Fruit fly (Drosophila melanogaster) whole organism, embryonic: Measurements from ENCODE around the gene CG7483.
A peak's percentile ranks its signal among the peaks of the same experiment; 100 is the strongest.

Experiments used
- Atf3 ChIP-seq: fragments of 200-800 bp; sonication (Bioruptor generic); optimal IDR thresholded peaks from 3 replicates; lab custom pipeline; 2016; ENCODE audit warnings: missing biosample characterization, missing genetic modification characterization
- B-H2 ChIP-seq: fragments of 200-800 bp; sonication (Bioruptor generic); optimal IDR thresholded peaks from 2 replicates; lab custom pipeline; 2018; ENCODE audit warnings: missing biosample characterization, mild to moderate bottlenecking, missing genetic modification characterization
- CG10543 ChIP-seq: fragments of 200-800 bp; sonication (Bioruptor generic); optimal IDR thresholded peaks from 3 replicates; lab custom pipeline; 2017; ENCODE audit warnings: missing biosample characterization, mild to moderate bottlenecking, missing genetic modification characterization, moderate library complexity
- CG11560 ChIP-seq: fragments of 200-800 bp; sonication (Bioruptor generic); IDR thresholded peaks from 3 replicates; pipeline ENCODE4 v1.3.6; 2022; ENCODE audit warnings: missing biosample characterization, missing genetic modification characterization
- CG11723 ChIP-seq: fragments of 200-800 bp; sonication (Bioruptor generic); optimal IDR thresholded peaks from 2 replicates; lab custom pipeline; 2017; ENCODE audit warnings: missing biosample characterization, mild to moderate bottlenecking, missing genetic modification characterization
- CG12071 ChIP-seq: fragments of 200-800 bp; sonication (Bioruptor generic); optimal IDR thresholded peaks from 3 replicates; lab custom pipeline; 2018; ENCODE audit warnings: missing biosample characterization, mild to moderate bottlenecking, missing genetic modification characterization
- CG12299 ChIP-seq: fragments of 200-800 bp; sonication (Bioruptor generic); optimal IDR thresholded peaks from 2 replicates; lab custom pipeline; 2018; ENCODE audit warnings: missing biosample characterization, mild to moderate bottlenecking, missing genetic modification characterization
- CG12769 ChIP-seq: fragments of 200-800 bp; sonication (Bioruptor generic); optimal IDR thresholded peaks from 2 replicates; lab custom pipeline; 2019; ENCODE audit warnings: missing biosample characterization, mild to moderate bottlenecking, missing genetic modification characterization, moderate library complexity
- CG13894 ChIP-seq: fragments of 200-800 bp; sonication (Bioruptor generic); optimal IDR thresholded peaks from 3 replicates; lab custom pipeline; 2018; ENCODE audit warnings: missing biosample characterization, mild to moderate bottlenecking, missing genetic modification characterization, moderate library complexity
- CG14441 ChIP-seq: fragments of 200-800 bp; sonication (Bioruptor generic); IDR thresholded peaks from 2 replicates; pipeline ENCODE4 v1.3.6; 2022; ENCODE audit warnings: missing biosample characterization, missing genetic modification characterization
- CG15696 ChIP-seq: fragments of 200-800 bp; sonication (Bioruptor generic); optimal IDR thresholded peaks from 2 replicates; lab custom pipeline; 2019; ENCODE audit warnings: missing biosample characterization, mild to moderate bottlenecking, missing genetic modification characterization, moderate library complexity
- CG30431 ChIP-seq: fragments of 200-800 bp; sonication (Bioruptor generic); optimal IDR thresholded peaks from 2 replicates; lab custom pipeline; 2017; ENCODE audit warnings: missing biosample characterization, missing genetic modification characterization
- CG34422 ChIP-seq: fragments of 200-800 bp; sonication (Bioruptor generic); IDR thresholded peaks from 3 replicates; pipeline ENCODE4 v1.3.6; 2022; ENCODE audit warnings: missing biosample characterization, missing genetic modification characterization
- CG4282 ChIP-seq: fragments of 200-800 bp; sonication (Bioruptor generic); optimal IDR thresholded peaks from 2 replicates; lab custom pipeline; 2016; ENCODE audit warnings: missing biosample characterization, missing genetic modification characterization
- CG4360 ChIP-seq: fragments of 200-800 bp; sonication (Bioruptor generic); IDR thresholded peaks from 2 replicates; pipeline ENCODE4 v1.3.6; 2022; ENCODE audit warnings: missing biosample characterization, missing genetic modification characterization
- CG6813 ChIP-seq: fragments of 200-800 bp; sonication (Bioruptor generic); optimal IDR thresholded peaks from 2 replicates; lab custom pipeline; 2017; ENCODE audit warnings: missing biosample characterization, missing genetic modification characterization, mild to moderate bottlenecking, moderate library complexity, missing genetic modification reagents
- CkIIα-i1 ChIP-seq: fragments of 200-800 bp; sonication (Bioruptor generic); IDR thresholded peaks from 2 replicates; pipeline ENCODE4 v1.3.6; 2022; ENCODE audit warnings: missing biosample characterization, missing genetic modification characterization
- Deaf1 ChIP-seq: fragments of 200-800 bp; optimal IDR thresholded peaks from 3 replicates; lab custom pipeline; 2019; ENCODE audit warnings: missing biosample characterization, mild to moderate bottlenecking, missing genetic modification characterization, moderate library complexity
- Dek ChIP-seq: fragments of 200-800 bp; sonication (Bioruptor generic); optimal IDR thresholded peaks from 3 replicates; lab custom pipeline; 2019; ENCODE audit warnings: missing biosample characterization, mild to moderate bottlenecking, missing genetic modification characterization, moderate library complexity
- E2f2 ChIP-seq: fragments of 200-800 bp; sonication (Bioruptor generic); IDR thresholded peaks from 2 replicates; pipeline ENCODE4 v1.3.6; 2022; ENCODE audit warnings: missing biosample characterization, missing genetic modification characterization
- Elba2 ChIP-seq: fragments of 200-800 bp; sonication (Bioruptor generic); optimal IDR thresholded peaks from 3 replicates; lab custom pipeline; 2016; ENCODE audit warnings: missing biosample characterization, missing genetic modification characterization
- Fer1 ChIP-seq: fragments of 200-800 bp; sonication (Bioruptor generic); optimal IDR thresholded peaks from 2 replicates; lab custom pipeline; 2017; ENCODE audit warnings: missing biosample characterization, mild to moderate bottlenecking, missing genetic modification characterization
- MTF-1 ChIP-seq: fragments of 200-800 bp; sonication (Bioruptor generic); optimal IDR thresholded peaks from 2 replicates; lab custom pipeline; 2018; ENCODE audit warnings: missing biosample characterization, mild to moderate bottlenecking, missing genetic modification characterization, borderline replicate concordance
- Max ChIP-seq: fragments of 200-800 bp; sonication (Bioruptor generic); optimal IDR thresholded peaks from 2 replicates; lab custom pipeline; 2016; ENCODE audit warnings: missing biosample characterization, mild to moderate bottlenecking, missing genetic modification characterization
- NfI ChIP-seq: fragments of 200-800 bp; sonication (Bioruptor generic); optimal IDR thresholded peaks from 3 replicates; lab custom pipeline; 2018; ENCODE audit warnings: missing biosample characterization, mild to moderate bottlenecking, missing genetic modification characterization, moderate library complexity
- Pdp1 ChIP-seq, 2 experiments: fragments of 200-800 bp; sonication (Bioruptor generic); optimal IDR thresholded peaks; 3 replicates each; lab custom pipeline; 2016; ENCODE audit warnings: missing biosample characterization in 2 of 2, missing genetic modification characterization in 2 of 2, mild to moderate bottlenecking in 1 of 2, moderate library complexity in 1 of 2
- Rx ChIP-seq: fragments of 200-800 bp; sonication (Bioruptor generic); IDR thresholded peaks from 2 replicates; pipeline ENCODE4 v1.3.6; 2022; ENCODE audit warnings: missing biosample characterization, missing genetic modification characterization
- Stat92E ChIP-seq, 3 experiments: fragments of >200 bp in 2 of 3; fragments of 200-800 bp in 1 of 3; sonication (Bioruptor generic) in 1 of 3; optimal IDR thresholded peaks; 2 replicates each; lab custom pipeline; 2017 to 2019; ENCODE audit warnings: missing biosample characterization in 3 of 3, missing genetic modification characterization in 3 of 3, mild to moderate bottlenecking in 1 of 3, moderate library complexity in 1 of 3
- bigmax ChIP-seq: fragments of 200-800 bp; sonication (Bioruptor generic); optimal IDR thresholded peaks from 2 replicates; lab custom pipeline; 2018; ENCODE audit warnings: missing biosample characterization, mild to moderate bottlenecking, missing genetic modification characterization
- chif ChIP-seq, 2 experiments: fragments of 200-800 bp; sonication (Bioruptor generic); optimal IDR thresholded peaks; 3 replicates each; lab custom pipeline; 2016; ENCODE audit warnings: missing biosample characterization in 2 of 2, missing genetic modification characterization in 2 of 2
- chinmo ChIP-seq: fragments of 200-800 bp; sonication (Bioruptor generic); IDR thresholded peaks from 4 replicates; pipeline ENCODE4 v1.3.6; 2022; ENCODE audit warnings: missing biosample characterization, missing genetic modification characterization; ENCODE audit not compliant: partially characterized antibody
- crc ChIP-seq: fragments of 200-800 bp; sonication (Bioruptor generic); optimal IDR thresholded peaks from 2 replicates; lab custom pipeline; 2016; ENCODE audit warnings: missing biosample characterization, missing genetic modification characterization
- crp ChIP-seq, 2 experiments: fragments of 200-800 bp; sonication (Bioruptor generic); optimal IDR thresholded peaks; 2 replicates in 1 of 2; 3 replicates in 1 of 2; lab custom pipeline; 2017; ENCODE audit warnings: missing biosample characterization in 2 of 2, missing genetic modification characterization in 2 of 2, mild to moderate bottlenecking in 1 of 2, moderate library complexity in 1 of 2
- da ChIP-seq: fragments of 200-800 bp; sonication (Bioruptor generic); optimal IDR thresholded peaks from 2 replicates; lab custom pipeline; 2016; ENCODE audit warnings: missing biosample characterization, missing genetic modification characterization
- fd64A ChIP-seq: fragments of 200-800 bp; sonication (Bioruptor generic); optimal IDR thresholded peaks from 3 replicates; lab custom pipeline; 2018; ENCODE audit warnings: missing biosample characterization, mild to moderate bottlenecking, missing genetic modification characterization
- gcm ChIP-seq: fragments of 200-800 bp; sonication (Bioruptor generic); optimal IDR thresholded peaks from 2 replicates; lab custom pipeline; 2019; ENCODE audit warnings: missing biosample characterization, mild to moderate bottlenecking, missing genetic modification characterization, moderate library complexity
- gt ChIP-seq: fragments of 200-800 bp; sonication (Bioruptor generic); IDR thresholded peaks from 2 replicates; pipeline ENCODE4 v1.3.6; 2022; ENCODE audit warnings: missing biosample characterization, missing genetic modification characterization
- ind ChIP-seq: fragments of 200-800 bp; sonication (Bioruptor generic); optimal IDR thresholded peaks from 3 replicates; lab custom pipeline; 2016; ENCODE audit warnings: missing biosample characterization, missing genetic modification characterization
- kah ChIP-seq: fragments of 200-800 bp; sonication (Bioruptor generic); optimal IDR thresholded peaks from 2 replicates; lab custom pipeline; 2018; ENCODE audit warnings: missing biosample characterization, mild to moderate bottlenecking, missing genetic modification characterization
- kay ChIP-seq: fragments of 200-800 bp; sonication (Bioruptor generic); optimal IDR thresholded peaks from 2 replicates; lab custom pipeline; 2016; ENCODE audit warnings: missing biosample characterization, missing genetic modification characterization
- lab ChIP-seq: fragments of 200-800 bp; sonication (Bioruptor generic); optimal IDR thresholded peaks from 3 replicates; lab custom pipeline; 2017; ENCODE audit warnings: missing biosample characterization, missing genetic modification characterization, mild to moderate bottlenecking, moderate library complexity, missing genetic modification reagents
- mirr ChIP-seq: fragments of 200-800 bp; sonication (Bioruptor generic); optimal IDR thresholded peaks from 3 replicates; lab custom pipeline; 2018; ENCODE audit warnings: missing biosample characterization, mild to moderate bottlenecking, missing genetic modification characterization
- oc ChIP-seq: fragments of 200-800 bp; sonication (Bioruptor generic); optimal IDR thresholded peaks from 2 replicates; lab custom pipeline; 2018; ENCODE audit warnings: missing biosample characterization, mild to moderate bottlenecking, missing genetic modification characterization, moderate library complexity
- scrt ChIP-seq: fragments of 200-800 bp; sonication (Bioruptor generic); optimal IDR thresholded peaks from 2 replicates; lab custom pipeline; 2018; ENCODE audit warnings: missing biosample characterization, mild to moderate bottlenecking, missing genetic modification characterization, moderate library complexity
- sens ChIP-seq: fragments of 200-800 bp; sonication (Bioruptor generic); peaks from one replicate; lab custom pipeline; 2016; ENCODE audit warnings: missing biosample characterization, missing genetic modification characterization
- sr ChIP-seq: fragments of 200-800 bp; sonication (Bioruptor generic); IDR thresholded peaks from 3 replicates; pipeline ENCODE4 v1.3.6; 2022; ENCODE audit warnings: missing biosample characterization, missing genetic modification characterization
- twi ChIP-seq: fragments of 200-800 bp; optimal IDR thresholded peaks from 2 replicates; lab custom pipeline; 2019; ENCODE audit warnings: missing biosample characterization, mild to moderate bottlenecking, missing genetic modification characterization, moderate library complexity
- yki ChIP-seq: fragments of >200 bp; optimal IDR thresholded peaks from 3 replicates; lab custom pipeline; 2018
- zfh2 ChIP-seq: fragments of 200-800 bp; sonication (Bioruptor generic); optimal IDR thresholded peaks from 2 replicates; lab custom pipeline; 2016; ENCODE audit warnings: missing biosample characterization, missing genetic modification characterization

Gene CG7483

DNA sequence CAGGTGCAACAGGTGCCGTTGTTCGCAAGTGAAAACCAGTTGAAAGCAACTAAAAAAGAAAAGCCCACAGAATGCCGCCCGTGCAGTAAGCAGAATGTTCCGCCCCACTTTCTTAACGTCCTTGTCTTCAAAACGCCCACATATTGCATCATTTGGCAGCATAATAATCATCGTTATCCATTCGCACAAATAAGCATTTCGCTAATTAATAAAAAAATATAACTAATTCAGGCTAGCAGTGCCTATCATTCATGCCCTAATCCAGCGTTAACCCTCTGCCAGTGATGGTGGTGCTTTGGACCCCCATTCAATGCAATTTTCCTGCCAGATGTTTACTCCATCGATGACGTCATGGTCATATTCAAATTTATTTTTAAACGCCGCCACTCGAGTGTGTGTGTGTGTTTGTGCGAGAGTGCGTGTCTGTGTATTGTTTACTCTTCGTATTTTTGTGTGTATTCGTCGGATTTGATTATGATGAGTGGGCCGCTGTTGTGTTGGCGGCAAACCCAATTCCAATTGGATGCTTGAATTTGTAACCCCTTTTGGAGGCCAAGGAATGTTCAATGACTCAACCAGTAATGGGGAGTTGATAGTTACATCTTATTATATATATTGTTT lies 44.5 kb downstream of the CG7483 start:
- peak; percentile 2 for TF ChIP-seq Max (GFP tag; lab: Kevin White, UChicago)
- TF ChIP-seq Dek (tag; lab: Kevin White, UChicago) = no peak
- no peak for TF ChIP-seq CG11723 (GFP tag; lab: Kevin White, UChicago)
- no peak for TF ChIP-seq crc
- no peak for TF ChIP-seq MTF-1 (GFP tag; lab: Kevin White, UChicago)
- TF ChIP-seq CG4360 (GFP tag; lab: Robert Waterston, UW) = no peak
- TF ChIP-seq CG12071 (GFP tag; lab: Kevin White, UChicago) = peak; percentile 2
- TF ChIP-seq gcm (GFP tag; lab: Kevin White, UChicago) = peak; percentile 64
- peak; percentile 14 for TF ChIP-seq CG6813 (GFP tag; lab: Kevin White, UChicago)
- peak; percentile 85; the same call in 2 of the 4 replicates for TF ChIP-seq chinmo (GFP tag; lab: Robert Waterston, UW)
- TF ChIP-seq CG15696 (tag; lab: Kevin White, UChicago) = no peak
- peak; percentile 89 for TF ChIP-seq sr (GFP tag; lab: Robert Waterston, UW)
- peak; percentile 29 for TF ChIP-seq scrt (GFP tag; lab: Kevin White, UChicago)
- peak; percentile 25 for TF ChIP-seq NfI (GFP tag; lab: Kevin White, UChicago)
- TF ChIP-seq Fer1 (GFP tag; lab: Kevin White, UChicago) = peak; percentile 12
- TF ChIP-seq Deaf1 = peak; percentile 69
- TF ChIP-seq Stat92E (GFP tag; optimal IDR thresholded peaks at IDR 0.05; lab: Kevin White, UChicago) = peak in 1 of 3 experiments; percentile 56
- no peak for TF ChIP-seq gt (GFP tag; lab: Robert Waterston, UW)
- peak; percentile 59 for TF ChIP-seq sens
- TF ChIP-seq Pdp1 (GFP tag; optimal IDR thresholded peaks at IDR 0.05; lab: Kevin White, UChicago) = peak in 1 of 2 experiments; percentile 73
- TF ChIP-seq CG12299 (tag; lab: Kevin White, UChicago) = no peak
- TF ChIP-seq CG30431 = no peak
- TF ChIP-seq chif (GFP tag; optimal IDR thresholded peaks at IDR 0.05; lab: Kevin White, UChicago) = no peak
- peak; percentile 2 for TF ChIP-seq CG13894
- no peak for TF ChIP-seq crp (GFP tag; optimal IDR thresholded peaks at IDR 0.05; lab: Kevin White, UChicago)
- no peak for TF ChIP-seq CG14441 (GFP tag; lab: Robert Waterston, UW)
- TF ChIP-seq lab (GFP tag; lab: Kevin White, UChicago) = peak; percentile 10
- peak; percentile 20 for TF ChIP-seq kay
- no peak for TF ChIP-seq yki
- no peak for TF ChIP-seq Rx (GFP tag; lab: Robert Waterston, UW)
- TF ChIP-seq kah (GFP tag; lab: Kevin White, UChicago) = peak; percentile 42
- peak; percentile 40 for TF ChIP-seq CG12769
- peak; percentile 28; the same call in 1 of the 3 replicates for TF ChIP-seq CG34422 (GFP tag; lab: Robert Waterston, UW)
- no peak for TF ChIP-seq CG11560 (tag; lab: Robert Waterston, UW)
- peak; percentile 28 for TF ChIP-seq oc (tag; lab: Kevin White, UChicago)
- peak; percentile 2 for TF ChIP-seq Elba2 (GFP tag; lab: Kevin White, UChicago)
- TF ChIP-seq E2f2 = peak; percentile 37; the same call in 1 of the 2 replicates
- no peak for TF ChIP-seq zfh2
- TF ChIP-seq Atf3 (GFP tag; lab: Kevin White, UChicago) = peak; percentile 40
- no peak for TF ChIP-seq CkIIα-i1 (GFP tag; lab: Robert Waterston, UW)
- TF ChIP-seq fd64A (GFP tag; lab: Kevin White, UChicago) = peak; percentile 41
- peak; percentile 71 for TF ChIP-seq CG10543 (GFP tag; lab: Kevin White, UChicago)
- no peak for TF ChIP-seq bigmax
- TF ChIP-seq ind (GFP tag; lab: Kevin White, UChicago) = no peak
- TF ChIP-seq twi (tag; lab: Kevin White, UChicago) = peak; percentile 72
- TF ChIP-seq CG4282 (GFP tag; lab: Kevin White, UChicago) = no peak
- TF ChIP-seq B-H2 = peak; percentile 27
- no peak for TF ChIP-seq da
- TF ChIP-seq mirr = peak; percentile 37
